Worm (Caenorhabditis elegans): ENCODE data around the gene F11G11.5.

DNA sequence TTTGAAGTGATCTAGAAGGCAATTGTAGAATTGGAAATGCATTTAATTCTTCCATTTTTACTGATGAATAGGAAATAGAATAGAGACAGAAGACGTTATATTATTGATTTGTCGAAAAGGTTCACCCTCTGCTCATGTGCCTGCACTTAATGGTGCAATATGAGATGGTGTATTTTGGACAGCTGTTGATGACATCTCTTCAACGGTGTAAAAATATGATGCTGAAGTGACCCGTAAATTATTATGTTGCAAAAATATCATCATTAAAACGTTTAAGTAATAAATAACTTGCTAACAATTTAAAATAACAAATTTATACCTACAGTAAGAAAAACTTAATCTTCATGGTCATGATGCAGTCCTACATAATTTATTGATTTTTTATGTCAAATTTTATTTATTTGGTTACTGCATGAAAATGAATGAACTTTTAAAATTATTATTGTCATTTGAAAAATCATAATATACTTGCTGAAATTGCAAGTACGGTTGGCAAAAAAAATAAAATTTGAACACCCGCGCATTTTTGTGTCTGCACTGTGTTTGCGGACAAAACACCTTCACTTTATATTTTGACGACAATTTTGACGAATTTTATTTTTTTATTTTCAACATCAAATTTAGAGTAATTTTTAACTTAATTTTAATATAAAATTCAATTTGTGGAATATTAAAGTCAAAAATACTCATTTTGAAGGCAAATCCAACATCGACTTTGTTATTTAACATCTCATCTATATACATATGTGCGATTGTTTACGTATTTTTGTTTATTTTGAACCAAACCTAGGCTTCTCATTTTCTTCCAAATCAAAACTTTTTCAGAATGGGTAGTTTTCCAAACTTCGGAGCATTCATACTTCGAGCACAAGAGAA lies 29.8 kb upstream of the F11G11.5 start, which contains the start of the genes fbxb-88 and tbck-1:
- peak; percentile 62 for TF ChIP-seq tbx-2 (tag; optimal IDR thresholded peaks at IDR 0.05)
- no peak for TF ChIP-seq unc-62 (GFP tag; optimal IDR thresholded peaks at IDR 0.05)
- TF ChIP-seq unc-130 (tag; optimal IDR thresholded peaks at IDR 0.05): peak; percentile 30
- TF ChIP-seq pqm-1 (tag; optimal IDR thresholded peaks at IDR 0.05): no peak
- TF ChIP-seq isw-1 (GFP tag; IDR thresholded peaks at IDR 0.05): peak; percentile 8; the same call in 1 of the 2 replicates
- no peak for TF ChIP-seq egl-27 (tag; optimal IDR thresholded peaks at IDR 0.05)
- peak; percentile 64 for TF ChIP-seq xbp-1 (tag; optimal IDR thresholded peaks at IDR 0.05)
- TF ChIP-seq mdl-1 (tag; optimal IDR thresholded peaks at IDR 0.05): no peak
- no peak for TF ChIP-seq nhr-28 (tag; optimal IDR thresholded peaks at IDR 0.05)
- TF ChIP-seq lin-13 (GFP tag; optimal IDR thresholded peaks at IDR 0.05): no peak
- no peak for TF ChIP-seq lin-14 (GFP tag; optimal IDR thresholded peaks at IDR 0.05)
